Worm (Caenorhabditis elegans): ENCODE data around the gene clc-3.

Gene clc-3

DNA sequence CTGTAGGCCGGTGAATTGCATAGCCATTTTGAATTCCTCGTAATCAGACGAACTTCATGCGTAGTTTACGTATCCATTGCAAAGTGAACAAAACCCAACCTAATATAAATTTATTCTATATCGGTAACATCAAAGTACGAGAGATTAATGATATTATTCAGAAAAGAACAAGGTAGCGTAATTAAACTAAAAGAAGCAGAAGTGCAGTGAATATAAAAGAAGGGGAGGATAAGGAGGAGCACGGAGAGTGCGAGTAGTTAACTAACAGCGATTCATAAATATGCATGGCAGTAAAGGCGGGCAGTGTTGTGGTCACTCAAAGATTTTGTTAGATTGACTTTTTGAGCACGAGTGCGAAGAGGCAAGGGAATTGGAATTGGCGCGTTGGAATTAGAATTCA is at the start of gene clc-3:
clc-3 (minus strand) TSS at position 101 of the 400 bp plus-strand sequence.
- 0 out of 2 replicates have a peak, but pooled peaks have one; percentile 22 for TF ChIP-seq ztf-23 (GFP tag; IDR thresholded peaks at IDR 0.05)
- TF ChIP-seq klf-2 (GFP tag; conservative IDR thresholded peaks at IDR 0.05): no peak

- TF ChIP-seq ref-1 (GFP tag; conservative IDR thresholded peaks at IDR 0.05) (no peak), cog-1 (tag; optimal IDR thresholded peaks at IDR 0.05) (no peak), klf-2 (GFP tag; conservative IDR thresholded peaks at IDR 0.05) (no peak), tab-1 (GFP tag; IDR thresholded peaks at IDR 0.05) (no peak), ztf-29 (GFP tag; IDR thresholded peaks at IDR 0.05) (no peak), ztf-23 (GFP tag; IDR thresholded peaks at IDR 0.05) (no peak), T22C8.4 (GFP tag; IDR thresholded peaks at IDR 0.05) (no peak), med-1 (GFP tag; optimal IDR thresholded peaks at IDR 0.05; ENCODE audit: insufficient read depth) (no peak), flt-1 (GFP tag; IDR thresholded peaks at IDR 0.05) (no peak)
Measured at ce11 chrX:3419084-3419483, 44.5 kb upstream of the clc-3 start, which contains the start of gene C04F6.7. Gene C04F6.7, minus strand, starts transcription at chrX:3419184.

DNA sequence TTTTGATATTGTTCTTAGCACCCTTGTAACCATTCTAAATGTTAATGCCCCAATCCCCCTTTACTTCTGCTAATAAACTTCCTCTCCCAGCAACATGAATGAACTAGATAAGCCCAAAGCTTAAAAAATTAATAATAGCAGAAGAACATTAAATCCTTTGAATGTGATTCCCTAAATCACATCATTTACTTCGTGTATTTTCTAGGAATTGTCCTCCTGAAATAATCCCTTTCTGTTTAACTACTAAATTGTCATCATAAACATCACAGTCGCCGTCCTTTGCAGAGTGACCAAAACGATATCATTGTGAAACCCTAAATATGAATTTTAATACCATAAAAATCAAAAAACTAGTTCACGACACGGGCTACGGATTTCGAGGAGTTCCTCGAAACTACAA is 41.5 kb upstream of the clc-3 start:
- TF ChIP-seq ztf-23 (GFP tag; IDR thresholded peaks at IDR 0.05) (no peak), cog-1 (tag; optimal IDR thresholded peaks at IDR 0.05) (no peak), tab-1 (GFP tag; IDR thresholded peaks at IDR 0.05) (no peak), ref-1 (GFP tag; conservative IDR thresholded peaks at IDR 0.05) (no peak), T22C8.4 (GFP tag; IDR thresholded peaks at IDR 0.05) (no peak), ztf-29 (GFP tag; IDR thresholded peaks at IDR 0.05) (no peak), med-1 (GFP tag; optimal IDR thresholded peaks at IDR 0.05; ENCODE audit: insufficient read depth) (no peak), flt-1 (GFP tag; IDR thresholded peaks at IDR 0.05) (no peak), klf-2 (GFP tag; conservative IDR thresholded peaks at IDR 0.05) (no peak)

ce11 chrX:3414660-3415144 is 40.2 kb upstream of the clc-3 start, which contains the start of gene dhs-27:
Gene dhs-27, minus strand, starts transcription at chrX:3414710.
- no peak for TF ChIP-seq tab-1 (GFP tag; IDR thresholded peaks at IDR 0.05)
- no peak for TF ChIP-seq T22C8.4 (GFP tag; IDR thresholded peaks at IDR 0.05)

DNA sequence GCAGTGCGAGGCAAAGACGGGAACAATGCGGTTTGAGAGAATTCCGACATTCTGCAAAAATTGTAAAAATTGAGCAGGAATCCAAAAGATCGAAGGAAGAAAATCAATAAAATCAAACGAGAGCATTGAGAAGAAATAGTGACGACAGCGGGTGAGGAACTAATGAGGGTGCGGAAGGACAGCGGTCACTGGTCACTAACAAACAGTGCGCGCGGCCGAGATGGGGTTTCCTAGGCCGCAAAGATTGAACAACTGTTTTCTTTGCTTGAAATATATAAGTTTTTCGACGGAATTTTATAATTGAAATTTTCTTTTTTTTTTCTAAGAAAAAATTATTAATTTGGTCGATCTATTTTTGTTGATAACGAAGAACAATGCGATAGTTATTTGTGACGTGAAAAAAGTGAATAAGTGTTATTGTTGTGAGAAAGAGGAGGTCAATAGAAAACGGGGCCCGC is 37.1 kb upstream of the clc-3 start, which contains the start of gene unc-78:
unc-78 (minus strand) TSS at position 51 of the 458 bp plus-strand sequence.
- TF ChIP-seq ztf-23 (GFP tag; IDR thresholded peaks at IDR 0.05) (no peak), ref-1 (GFP tag; conservative IDR thresholded peaks at IDR 0.05) (no peak), cog-1 (tag; optimal IDR thresholded peaks at IDR 0.05) (no peak), ztf-29 (GFP tag; IDR thresholded peaks at IDR 0.05) (no peak), klf-2 (GFP tag; conservative IDR thresholded peaks at IDR 0.05) (no peak), T22C8.4 (GFP tag; IDR thresholded peaks at IDR 0.05) (no peak), med-1 (GFP tag; optimal IDR thresholded peaks at IDR 0.05; ENCODE audit: insufficient read depth) (no peak), tab-1 (GFP tag; IDR thresholded peaks at IDR 0.05) (no peak)

- TF ChIP-seq ztf-29 (GFP tag; IDR thresholded peaks at IDR 0.05) (no peak), tab-1 (GFP tag; IDR thresholded peaks at IDR 0.05) (no peak), flt-1 (GFP tag; IDR thresholded peaks at IDR 0.05) (no peak), cog-1 (tag; optimal IDR thresholded peaks at IDR 0.05) (no peak), ztf-23 (GFP tag; IDR thresholded peaks at IDR 0.05) (no peak), med-1 (GFP tag; optimal IDR thresholded peaks at IDR 0.05; ENCODE audit: insufficient read depth) (no peak), klf-2 (GFP tag; conservative IDR thresholded peaks at IDR 0.05) (no peak), ref-1 (GFP tag; conservative IDR thresholded peaks at IDR 0.05) (no peak), T22C8.4 (GFP tag; IDR thresholded peaks at IDR 0.05) (no peak)
Measured at ce11 chrX:3408717-3409303, 34.3 kb upstream of the clc-3 start.

DNA sequence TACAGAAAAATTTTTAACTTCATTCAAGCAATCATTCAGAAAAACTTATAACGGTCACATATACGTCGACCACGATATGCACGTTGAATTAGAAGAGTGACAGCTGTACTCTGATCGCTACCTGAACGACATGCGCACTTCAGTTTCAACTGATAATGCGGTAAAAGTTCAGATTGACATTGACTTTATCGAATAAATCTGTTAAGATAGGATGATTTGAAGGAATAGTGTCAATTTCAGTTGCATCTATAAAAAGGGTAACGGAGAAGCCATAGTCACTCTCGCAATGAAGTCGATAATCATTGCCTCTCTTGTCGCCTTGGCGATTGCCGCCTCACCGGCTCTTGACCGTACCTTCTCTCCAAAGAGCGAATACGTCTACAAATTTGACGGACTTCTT is 28.7 kb upstream of the clc-3 start, which contains the start of gene vit-5:
vit-5 (plus strand) TSS at position 277 of the 400 bp plus-strand sequence.
- no peak for TF ChIP-seq ztf-29 (GFP tag; IDR thresholded peaks at IDR 0.05)
- no peak for TF ChIP-seq klf-2 (GFP tag; conservative IDR thresholded peaks at IDR 0.05)
- TF ChIP-seq ref-1 (GFP tag; conservative IDR thresholded peaks at IDR 0.05): no peak
- no peak for TF ChIP-seq flt-1 (GFP tag; IDR thresholded peaks at IDR 0.05)
- TF ChIP-seq tab-1 (GFP tag; IDR thresholded peaks at IDR 0.05): no peak
- TF ChIP-seq ztf-23 (GFP tag; IDR thresholded peaks at IDR 0.05): no peak
- TF ChIP-seq med-1 (GFP tag; optimal IDR thresholded peaks at IDR 0.05; ENCODE audit: insufficient read depth): no peak

DNA sequence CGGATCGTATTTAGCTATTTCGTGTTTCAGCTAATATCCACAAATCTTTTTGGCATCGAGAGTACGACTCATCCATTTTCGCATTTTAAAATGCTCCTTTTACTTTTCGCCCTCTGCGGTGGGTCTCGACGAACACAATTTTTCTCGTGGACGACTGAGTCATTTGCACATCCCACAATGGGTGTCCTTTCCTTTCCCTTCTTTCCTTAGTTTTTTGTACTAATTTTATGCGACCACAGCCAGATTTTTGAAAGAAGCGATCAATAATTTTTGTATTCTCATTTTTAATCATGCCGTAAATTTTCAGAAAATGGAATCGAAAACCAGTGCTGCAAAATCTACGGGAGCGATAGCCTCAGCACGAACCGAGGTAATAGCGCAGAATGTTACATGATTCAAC is 27.2 kb upstream of the clc-3 start, which contains the start of gene C04F6.9:
C04F6.9 (plus strand) TSS at position 301 of the 400 bp plus-strand sequence.
- TF ChIP-seq tab-1 (GFP tag; IDR thresholded peaks at IDR 0.05) (no peak), flt-1 (GFP tag; IDR thresholded peaks at IDR 0.05) (no peak), ztf-29 (GFP tag; IDR thresholded peaks at IDR 0.05) (no peak), ztf-23 (GFP tag; IDR thresholded peaks at IDR 0.05) (no peak), cog-1 (tag; optimal IDR thresholded peaks at IDR 0.05) (no peak), med-1 (GFP tag; optimal IDR thresholded peaks at IDR 0.05; ENCODE audit: insufficient read depth) (no peak), ref-1 (GFP tag; conservative IDR thresholded peaks at IDR 0.05) (no peak), klf-2 (GFP tag; conservative IDR thresholded peaks at IDR 0.05) (no peak), T22C8.4 (GFP tag; IDR thresholded peaks at IDR 0.05) (no peak)

DNA sequence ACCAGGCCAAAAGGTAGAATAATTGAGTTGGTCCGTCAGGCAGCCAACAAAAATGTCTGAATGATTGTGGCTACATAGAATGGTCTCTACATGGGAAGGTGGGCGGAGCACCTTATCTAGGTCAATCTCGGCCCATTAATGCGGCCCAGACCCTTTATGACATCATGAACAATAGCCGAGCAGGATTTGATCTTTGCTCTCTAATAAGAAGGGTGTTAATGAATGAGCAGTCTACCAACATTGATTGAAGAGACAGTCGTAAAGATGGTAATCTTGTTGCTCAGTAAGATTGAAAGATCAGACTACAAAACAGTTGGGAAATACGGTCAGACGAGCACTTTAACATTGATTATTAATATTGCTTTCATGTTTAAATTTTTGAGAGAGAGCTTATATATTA is 25.8 kb upstream of the clc-3 start:
- TF ChIP-seq ztf-29 (GFP tag; IDR thresholded peaks at IDR 0.05) (no peak), klf-2 (GFP tag; conservative IDR thresholded peaks at IDR 0.05) (no peak), T22C8.4 (GFP tag; IDR thresholded peaks at IDR 0.05) (no peak), med-1 (GFP tag; optimal IDR thresholded peaks at IDR 0.05; ENCODE audit: insufficient read depth) (no peak), ztf-23 (GFP tag; IDR thresholded peaks at IDR 0.05) (no peak), ref-1 (GFP tag; conservative IDR thresholded peaks at IDR 0.05) (no peak), flt-1 (GFP tag; IDR thresholded peaks at IDR 0.05) (no peak), tab-1 (GFP tag; IDR thresholded peaks at IDR 0.05) (no peak), cog-1 (tag; optimal IDR thresholded peaks at IDR 0.05) (no peak)

- TF ChIP-seq cog-1 (tag; optimal IDR thresholded peaks at IDR 0.05): no peak
- no peak for TF ChIP-seq flt-1 (GFP tag; IDR thresholded peaks at IDR 0.05)
- TF ChIP-seq T22C8.4 (GFP tag; IDR thresholded peaks at IDR 0.05): no peak
- TF ChIP-seq tab-1 (GFP tag; IDR thresholded peaks at IDR 0.05): no peak
- no peak for TF ChIP-seq ref-1 (GFP tag; conservative IDR thresholded peaks at IDR 0.05)
- TF ChIP-seq med-1 (GFP tag; optimal IDR thresholded peaks at IDR 0.05; ENCODE audit: insufficient read depth): no peak
- TF ChIP-seq klf-2 (GFP tag; conservative IDR thresholded peaks at IDR 0.05): no peak
- TF ChIP-seq ztf-23 (GFP tag; IDR thresholded peaks at IDR 0.05): no peak
- TF ChIP-seq ztf-29 (GFP tag; IDR thresholded peaks at IDR 0.05): no peak
Measured at ce11 chrX:3399917-3400316, 25.4 kb upstream of the clc-3 start, which contains the start of gene cht-1. Gene cht-1, minus strand, starts transcription at chrX:3400017.

Data from whole organism, midembryonic.